Worm (Caenorhabditis elegans): ENCODE data around the gene dpy-21.
"Not testable (repeated sequence)": the region's sequence is repeated elsewhere in the genome, so short reads cannot be mapped to it uniquely, and the experiment has no call there.

DNA sequence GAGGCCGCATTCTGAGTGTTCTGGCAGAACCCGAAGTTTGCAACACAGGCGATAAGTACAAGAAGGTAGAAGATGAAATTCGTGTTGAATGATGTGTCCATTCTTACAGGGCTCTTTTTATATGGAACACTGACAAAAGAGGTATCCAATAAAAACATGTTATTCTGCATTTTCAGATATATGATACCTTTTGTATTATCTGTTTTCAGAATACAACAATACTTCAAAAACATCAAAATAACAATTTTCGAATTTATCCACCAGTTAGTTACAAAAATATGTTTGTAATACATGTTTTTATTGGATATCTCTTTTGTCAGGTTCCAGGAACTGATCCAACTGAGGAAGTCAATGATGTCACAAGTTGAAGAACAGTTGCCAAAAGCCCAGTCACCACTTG, 51.3 kb downstream of the dpy-21 start, which contains the start of gene C06H5.13:
- not testable (repeated sequence) for TF ChIP-seq lin-11 (tag; optimal IDR thresholded peaks at IDR 0.05); ceh-14 (tag; optimal IDR thresholded peaks at IDR 0.05); ttx-3 (tag; optimal IDR thresholded peaks at IDR 0.05); ama-1 (optimal IDR thresholded peaks at IDR 0.05); fkh-10 (GFP tag; optimal IDR thresholded peaks at IDR 0.05); dmd-4 (tag; optimal IDR thresholded peaks at IDR 0.05; ENCODE audit: borderline replicate concordance); elt-2 (tag; optimal IDR thresholded peaks at IDR 0.05); Y22D7AL.16 (tag; optimal IDR thresholded peaks at IDR 0.05); nfya-1 (tag; optimal IDR thresholded peaks at IDR 0.05); ahr-1 (tag; optimal IDR thresholded peaks at IDR 0.05); che-1 (tag; optimal IDR thresholded peaks at IDR 0.05); ztf-16 (tag; optimal IDR thresholded peaks at IDR 0.05); nhr-11 (tag; optimal IDR thresholded peaks at IDR 0.05); sox-4 (tag; optimal IDR thresholded peaks at IDR 0.05)
